Fruit fly (Drosophila melanogaster) Kc167 (cell line): ENCODE measurements around the gene bard.

Source experiments
- Myc ChIP-seq: fragments of >200 bp; optimal IDR thresholded peaks from 2 replicates; lab custom pipeline; 2017; ENCODE audit warnings: missing external identifiers
- Sin3A ChIP-seq: fragments of >200 bp; optimal IDR thresholded peaks from 2 replicates; lab custom pipeline; 2018; ENCODE audit warnings: missing external identifiers
- h ChIP-seq: fragments of >200 bp; optimal IDR thresholded peaks from 3 replicates; lab custom pipeline; 2018; ENCODE audit warnings: missing external identifiers
- insv ChIP-seq: fragments of >200 bp; optimal IDR thresholded peaks from 3 replicates; lab custom pipeline; 2018; ENCODE audit warnings: missing external identifiers
- psq ChIP-seq: fragments of >200 bp; optimal IDR thresholded peaks from 2 replicates; lab custom pipeline; 2017; ENCODE audit warnings: missing external identifiers
- ttk ChIP-seq: sonication (Bioruptor generic); optimal IDR thresholded peaks from 2 replicates; lab custom pipeline; 2017; ENCODE audit warnings: missing external identifiers

dm6 chr3R:18088238-18088637 lies 7.4 kb downstream of the bard start:
- TF ChIP-seq psq (lab: Kevin White, UChicago) (no peak), h (lab: Kevin White, UChicago) (no peak), insv (lab: Kevin White, UChicago) (no peak), Sin3A (no peak), Myc (lab: Kevin White, UChicago) (no peak), ttk (lab: Kevin White, UChicago) (no peak)
